Worm (Caenorhabditis elegans) whole organism, L4 larva: ENCODE results near the gene lin-45.

Experiments used
- D1046.2 ChIP-seq: fragments of 200-800 bp; sonication (Bioruptor generic); IDR thresholded peaks from 2 replicates; pipeline ENCODE4 v1.3.6; 2022; ENCODE audit warnings: missing genetic modification characterization, missing compliant biosample characterization
- F26F4.8 ChIP-seq: fragments of 200-800 bp; sonication (Bioruptor generic); conservative IDR thresholded peaks from 2 replicates; pipeline ENCODE4 v1.3.6; 2022; ENCODE audit warnings: missing genetic modification characterization, missing compliant biosample characterization
- F37D6.2 ChIP-seq: sonication (generic microtip); optimal IDR thresholded peaks from 2 replicates; lab custom pipeline; 2016; ENCODE audit warnings: mild to moderate bottlenecking, missing genetic modification characterization, missing compliant biosample characterization
- R02D3.7 ChIP-seq: fragments of 150-350 bp; sonication (generic microtip); optimal IDR thresholded peaks from 3 replicates; lab custom pipeline; 2014; ENCODE audit warnings: missing biosample characterization, missing genetic modification characterization
- T20F7.1 ChIP-seq: fragments of 200-800 bp; sonication (Bioruptor generic); optimal IDR thresholded peaks from 2 replicates; lab custom pipeline; 2018; ENCODE audit warnings: mild to moderate bottlenecking, missing genetic modification characterization, missing compliant biosample characterization
- Y5F2A.4 ChIP-seq: fragments of 200-800 bp; sonication (Bioruptor generic); optimal IDR thresholded peaks from 2 replicates; lab custom pipeline; 2018; ENCODE audit warnings: mild to moderate bottlenecking, missing genetic modification characterization, missing compliant biosample characterization
- Y75B8A.6 ChIP-seq: fragments of 200-800 bp; sonication (Bioruptor generic); IDR thresholded peaks from 2 replicates; pipeline ENCODE4 v1.3.6; 2022; ENCODE audit warnings: missing genetic modification reagents, missing genetic modification characterization, missing compliant biosample characterization
- ZK337.2 ChIP-seq: fragments of 200-800 bp; sonication (Bioruptor generic); IDR thresholded peaks from 2 replicates; pipeline ENCODE4 v1.3.6; 2022; ENCODE audit warnings: missing genetic modification reagents, missing genetic modification characterization, missing compliant biosample characterization
- ZK546.5 ChIP-seq, 2 experiments: sonication (generic microtip); optimal IDR thresholded peaks; 2 replicates each; lab custom pipeline; 2017; ENCODE audit warnings: missing biosample characterization in 2 of 2, missing genetic modification characterization in 2 of 2
- aly-2 ChIP-seq: sonication (generic microtip); optimal IDR thresholded peaks from 2 replicates; lab custom pipeline; 2018; ENCODE audit warnings: missing biosample characterization, missing genetic modification characterization
- ama-1 ChIP-seq: fragments of 150-350 bp; optimal IDR thresholded peaks from 2 replicates; lab custom pipeline; 2014; ENCODE audit warnings: inconsistent platforms, mixed read lengths
- attf-4 ChIP-seq: sonication (generic microtip); optimal IDR thresholded peaks from 3 replicates; lab custom pipeline; 2017; ENCODE audit warnings: missing biosample characterization, missing genetic modification characterization
- ceh-28 ChIP-seq: fragments of 150-350 bp; optimal IDR thresholded peaks from 2 replicates; lab custom pipeline; 2014; ENCODE audit warnings: missing biosample characterization, missing genetic modification reagents, missing genetic modification characterization
- ceh-32 ChIP-seq: sonication (generic microtip); optimal IDR thresholded peaks from 2 replicates; lab custom pipeline; 2016; ENCODE audit warnings: mild to moderate bottlenecking, missing genetic modification characterization, missing compliant biosample characterization; ENCODE audit not compliant: poor library complexity
- ces-1 ChIP-seq: fragments of 150-350 bp; sonication (generic microtip); optimal IDR thresholded peaks from 4 replicates; lab custom pipeline; 2014; ENCODE audit warnings: missing biosample characterization, missing genetic modification reagents, missing genetic modification characterization
- ctbp-1 ChIP-seq: fragments of 200-800 bp; sonication (Bioruptor generic); IDR thresholded peaks from 2 replicates; pipeline ENCODE4 v1.3.6; 2022; ENCODE audit warnings: missing genetic modification reagents, missing genetic modification characterization, missing compliant biosample characterization
- daf-12 ChIP-seq: fragments of 150-350 bp; optimal IDR thresholded peaks from 2 replicates; lab custom pipeline; 2014; ENCODE audit warnings: missing biosample characterization, missing genetic modification reagents, missing genetic modification characterization
- daf-16 ChIP-seq, 3 experiments: sonication (generic microtip); optimal IDR thresholded peaks; 2 replicates each; lab custom pipeline; 2016 to 2017; ENCODE audit warnings: missing genetic modification characterization in 3 of 3, missing genetic modification reagents in 3 of 3, mild to moderate bottlenecking in 2 of 3, missing compliant biosample characterization in 2 of 3, missing biosample characterization in 1 of 3, moderate library complexity in 1 of 3
- daf-8 ChIP-seq: fragments of 200-800 bp; sonication (Bioruptor generic); IDR thresholded peaks from 2 replicates; pipeline ENCODE4 v1.3.6; 2022; ENCODE audit warnings: missing genetic modification characterization, missing compliant biosample characterization
- dmd-8 ChIP-seq: fragments of 200-800 bp; sonication (Bioruptor generic); IDR thresholded peaks from 2 replicates; pipeline ENCODE4 v1.3.6; 2022; ENCODE audit warnings: missing genetic modification characterization, missing compliant biosample characterization
- dpl-1 ChIP-seq: fragments of 150-350 bp; optimal IDR thresholded peaks from 2 replicates; lab custom pipeline; 2014; ENCODE audit warnings: missing biosample characterization, missing genetic modification reagents, missing genetic modification characterization
- egl-27 ChIP-seq: sonication (generic microtip); optimal IDR thresholded peaks from 3 replicates; lab custom pipeline; 2017; ENCODE audit warnings: missing biosample characterization, missing genetic modification reagents, missing genetic modification characterization
- egl-43 ChIP-seq: fragments of 200-800 bp; sonication (Bioruptor generic); IDR thresholded peaks from 2 replicates; pipeline ENCODE4 v1.3.6; 2022; ENCODE audit warnings: missing genetic modification reagents, missing genetic modification characterization, missing compliant biosample characterization
- fos-1 ChIP-seq: fragments of 150-350 bp; optimal IDR thresholded peaks from 2 replicates; lab custom pipeline; 2014; ENCODE audit warnings: missing biosample characterization, missing genetic modification characterization
- gei-8 ChIP-seq: fragments of 200-800 bp; sonication (Bioruptor generic); optimal IDR thresholded peaks from 2 replicates; lab custom pipeline; 2018; ENCODE audit warnings: mild to moderate bottlenecking, missing genetic modification characterization, missing compliant biosample characterization
- hif-1 ChIP-seq, 2 experiments: sonication (generic microtip); optimal IDR thresholded peaks; 2 replicates each; lab custom pipeline; 2016 to 2017; ENCODE audit warnings: missing compliant biosample characterization in 2 of 2, missing genetic modification characterization in 2 of 2, missing genetic modification reagents in 2 of 2, missing genotype in 2 of 2, mild to moderate bottlenecking in 1 of 2
- hlh-11 ChIP-seq: fragments of 200-800 bp; sonication (Bioruptor generic); optimal IDR thresholded peaks from 2 replicates; lab custom pipeline; 2018; ENCODE audit warnings: mild to moderate bottlenecking, missing genetic modification characterization, missing compliant biosample characterization
- hlh-30 ChIP-seq: sonication (generic microtip); optimal IDR thresholded peaks from 2 replicates; lab custom pipeline; 2017; ENCODE audit warnings: antibody characterized with exemption, mild to moderate bottlenecking, missing genetic modification characterization, missing compliant biosample characterization; ENCODE audit not compliant: insufficient read depth
- jun-1 ChIP-seq: fragments of 150-350 bp; optimal IDR thresholded peaks from 2 replicates; lab custom pipeline; 2014; ENCODE audit warnings: missing biosample characterization, missing genetic modification reagents, missing genetic modification characterization
- lin-1 ChIP-seq: fragments of 200-800 bp; sonication (Bioruptor generic); IDR thresholded peaks from 2 replicates; pipeline ENCODE4 v1.3.6; 2022; ENCODE audit warnings: missing genetic modification reagents, missing genetic modification characterization, missing compliant biosample characterization
- lin-15B ChIP-seq: fragments of 150-350 bp; sonication (generic microtip); optimal IDR thresholded peaks from 3 replicates; lab custom pipeline; 2014; ENCODE audit warnings: missing biosample characterization, missing genetic modification characterization
- lin-29 ChIP-seq: fragments of 200-800 bp; sonication (Bioruptor generic); IDR thresholded peaks from 2 replicates; pipeline ENCODE4 v1.3.6; 2022; ENCODE audit warnings: missing genetic modification reagents, missing genetic modification characterization, missing compliant biosample characterization
- lin-38 ChIP-seq: fragments of 200-800 bp; sonication (Bioruptor generic); IDR thresholded peaks from 2 replicates; pipeline ENCODE4 v1.3.6; 2022; ENCODE audit warnings: missing genetic modification reagents, missing genetic modification characterization, missing compliant biosample characterization
- madf-9 ChIP-seq: fragments of 200-800 bp; sonication (Bioruptor generic); conservative IDR thresholded peaks from 2 replicates; pipeline ENCODE4 v1.3.6; 2022; ENCODE audit warnings: missing genetic modification reagents, missing genetic modification characterization, missing compliant biosample characterization
- mdl-1 ChIP-seq, 2 experiments: fragments of 150-350 bp in 1 of 2; sonication (generic microtip) in 1 of 2; optimal IDR thresholded peaks; 2 replicates each; lab custom pipeline; 2014 to 2017; ENCODE audit warnings: missing biosample characterization in 2 of 2, missing genetic modification characterization in 2 of 2
- mep-1 ChIP-seq: fragments of 150-350 bp; sonication (generic microtip); optimal IDR thresholded peaks from 3 replicates; lab custom pipeline; 2014; ENCODE audit warnings: missing biosample characterization, missing genetic modification characterization
- mxl-2 ChIP-seq: fragments of 200-800 bp; sonication (Bioruptor generic); conservative IDR thresholded peaks from 2 replicates; pipeline ENCODE4 v1.3.6; 2022; ENCODE audit warnings: missing genetic modification reagents, missing genetic modification characterization, missing compliant biosample characterization
- nhr-42 ChIP-seq: fragments of 200-800 bp; sonication (Bioruptor generic); IDR thresholded peaks from 2 replicates; pipeline ENCODE4 v1.3.6; 2022; ENCODE audit warnings: missing genetic modification characterization, missing compliant biosample characterization
- nhr-48 ChIP-seq: sonication (generic microtip); optimal IDR thresholded peaks from 2 replicates; lab custom pipeline; 2016; ENCODE audit warnings: mild to moderate bottlenecking, missing genetic modification characterization, missing compliant biosample characterization
- pha-4 ChIP-seq, 2 experiments: fragments of 150-350 bp in 1 of 2; fragments of 200-800 bp in 1 of 2; sonication (Bioruptor generic) in 1 of 2; IDR thresholded peaks in 1 of 2; optimal IDR thresholded peaks in 1 of 2; 2 replicates each; pipeline versions ENCODE4 v1.3.6 to Lab custom; 2014 to 2022; ENCODE audit warnings: missing genetic modification characterization in 2 of 2, missing genetic modification reagents in 2 of 2, missing biosample characterization in 1 of 2, missing compliant biosample characterization in 1 of 2
- saeg-2 ChIP-seq: fragments of 200-800 bp; sonication (Bioruptor generic); IDR thresholded peaks from 2 replicates; pipeline ENCODE4 v1.3.6; 2022; ENCODE audit warnings: missing genetic modification reagents, missing genetic modification characterization, missing compliant biosample characterization
- sdz-12 ChIP-seq: fragments of 200-800 bp; sonication (Bioruptor generic); optimal IDR thresholded peaks from 2 replicates; lab custom pipeline; 2018; ENCODE audit warnings: mild to moderate bottlenecking, missing genetic modification characterization, missing compliant biosample characterization
- snpc-1.2 ChIP-seq: fragments of 200-800 bp; sonication (Bioruptor generic); IDR thresholded peaks from 2 replicates; pipeline ENCODE4 v1.3.6; 2022; ENCODE audit warnings: missing genetic modification reagents, missing genetic modification characterization, missing compliant biosample characterization
- spr-3 ChIP-seq: fragments of 200-800 bp; sonication (Bioruptor generic); optimal IDR thresholded peaks from 2 replicates; lab custom pipeline; 2018; ENCODE audit warnings: mild to moderate bottlenecking, missing genetic modification characterization, missing compliant biosample characterization
- tag-97 ChIP-seq: fragments of 200-800 bp; sonication (Bioruptor generic); IDR thresholded peaks from 2 replicates; pipeline ENCODE4 v1.3.6; 2022; ENCODE audit warnings: missing genetic modification characterization, missing compliant biosample characterization
- tra-1 ChIP-seq: fragments of 200-800 bp; sonication (Bioruptor generic); IDR thresholded peaks from 2 replicates; pipeline ENCODE4 v1.3.6; 2022; ENCODE audit warnings: missing genetic modification reagents, missing genetic modification characterization, missing compliant biosample characterization
- unc-130 ChIP-seq: sonication (generic microtip); optimal IDR thresholded peaks from 2 replicates; lab custom pipeline; 2016; ENCODE audit warnings: missing genetic modification reagents, missing genetic modification characterization, missing compliant biosample characterization
- ztf-7 ChIP-seq: fragments of 150-350 bp; optimal IDR thresholded peaks from 2 replicates; lab custom pipeline; 2014; ENCODE audit warnings: missing biosample characterization, missing genetic modification characterization

Gene lin-45

ce11 chrIV:6757011-6757410 lies 8.6 kb upstream of the lin-45 start, which contains the start of gene usp-4:
Gene usp-4, plus strand, starts transcription at chrIV:6757311.
- TF ChIP-seq tag-97 = no peak
- no peak for TF ChIP-seq egl-27 (tag; lab: Kevin White, UChicago)
- TF ChIP-seq aly-2 (tag; lab: Kevin White, UChicago) = no peak
- TF ChIP-seq mdl-1 (tag; optimal IDR thresholded peaks at IDR 0.05; lab: Kevin White, UChicago) = no peak
- TF ChIP-seq snpc-1.2 = no peak
- TF ChIP-seq D1046.2 = no peak

- TF ChIP-seq sdz-12 (GFP tag; lab: Kevin White, UChicago) (peak; percentile 36), ztf-7 (tag; lab: Kevin White, UChicago) (peak; percentile 27), mxl-2 (GFP tag; lab: Robert Waterston, UW) (no peak), fos-1 (no peak), dmd-8 (GFP tag; lab: Robert Waterston, UW) (no peak), F26F4.8 (GFP tag; lab: Robert Waterston, UW) (0 out of 2 replicates have a peak, but pooled peaks have one; percentile 36), attf-4 (peak; percentile 3), lin-38 (GFP tag; lab: Robert Waterston, UW) (peak; percentile 87), nhr-42 (GFP tag; lab: Robert Waterston, UW) (peak; percentile 57; the same call in 1 of the 2 replicates), ceh-32 (tag; lab: Kevin White, UChicago) (no peak), dpl-1 (GFP tag; lab: Kevin White, UChicago) (peak; percentile 79), R02D3.7 (tag; lab: Kevin White, UChicago) (no peak), madf-9 (peak; percentile 60; the same call in 1 of the 2 replicates), tra-1 (GFP tag; lab: Robert Waterston, UW) (peak; percentile 76), ctbp-1 (GFP tag; lab: Robert Waterston, UW) (peak; percentile 80), daf-8 (no peak), daf-12 (no peak), hlh-11 (tag; lab: Kevin White, UChicago) (peak; percentile 87), D1046.2 (0 out of 2 replicates have a peak, but pooled peaks have one; percentile 53), hlh-30 (peak; percentile 54), jun-1 (tag; lab: Kevin White, UChicago) (peak; percentile 57), ama-1 (lab: Kevin White, UChicago) (peak; percentile 59), ceh-28 (tag; lab: Kevin White, UChicago) (no peak), ZK546.5 (tag; optimal IDR thresholded peaks at IDR 0.05; lab: Kevin White, UChicago) (no peak), lin-29 (GFP tag; lab: Robert Waterston, UW) (no peak), saeg-2 (0 out of 2 replicates have a peak, but pooled peaks have one; percentile 11), T20F7.1 (GFP tag; lab: Kevin White, UChicago) (peak; percentile 59), egl-43 (GFP tag; lab: Robert Waterston, UW) (peak; percentile 84), spr-3 (GFP tag; lab: Kevin White, UChicago) (peak; percentile 34), ZK337.2 (0 out of 2 replicates have a peak, but pooled peaks have one; percentile 39), Y75B8A.6 (GFP tag; lab: Robert Waterston, UW) (no peak), F37D6.2 (tag; lab: Kevin White, UChicago) (peak; percentile 71), hif-1 (tag; optimal IDR thresholded peaks at IDR 0.05; lab: Kevin White, UChicago) (peak; percentile 20 to 84), Y5F2A.4 (GFP tag; lab: Kevin White, UChicago) (no peak), daf-16 (GFP tag; optimal IDR thresholded peaks at IDR 0.05; lab: Kevin White, UChicago) (peak in 1 of 2 experiments; percentile 57), daf-16 (tag; optimal IDR thresholded peaks at IDR 0.05; lab: Kevin White, UChicago) (peak; percentile 90), nhr-48 (peak; percentile 72), unc-130 (GFP tag; lab: Kevin White, UChicago) (peak; percentile 94), lin-15B (no peak), mep-1 (tag; lab: Kevin White, UChicago) (peak; percentile 92), gei-8 (GFP tag; lab: Kevin White, UChicago) (no peak), lin-1 (GFP tag; lab: Robert Waterston, UW) (peak; percentile 59; the same call in 1 of the 2 replicates), ces-1 (GFP tag; lab: Kevin White, UChicago) (peak; percentile 38), pha-4 (GFP tag; IDR thresholded peaks at IDR 0.05; lab: Robert Waterston, UW) (peak; percentile 86), pha-4 (tag; optimal IDR thresholded peaks at IDR 0.05; lab: Kevin White, UChicago) (no peak)
Measured at ce11 chrIV:6756374-6756773, 8.0 kb upstream of the lin-45 start.
